Worm (Caenorhabditis elegans): ENCODE data around the gene str-90.

ce11 chrV:8130812-8131211 is 27.8 kb downstream of the str-90 start:
- TF ChIP-seq ztf-11 (tag; optimal IDR thresholded peaks at IDR 0.05) (no peak), skn-1 (tag; optimal IDR thresholded peaks at IDR 0.05) (no peak), spr-3 (GFP tag; optimal IDR thresholded peaks at IDR 0.05) (no peak), ceh-32 (tag; optimal IDR thresholded peaks at IDR 0.05; ENCODE audit: poor library complexity) (no peak), spr-1 (tag; optimal IDR thresholded peaks at IDR 0.05) (no peak), pqm-1 (tag; optimal IDR thresholded peaks at IDR 0.05) (no peak), mxl-2 (GFP tag; conservative IDR thresholded peaks at IDR 0.05) (no peak), nhr-10 (tag; optimal IDR thresholded peaks at IDR 0.05) (no peak), ama-1 (optimal IDR thresholded peaks at IDR 0.05) (no peak), tra-1 (GFP tag; IDR thresholded peaks at IDR 0.05) (no peak), lsy-2 (tag; optimal IDR thresholded peaks at IDR 0.05) (no peak), nhr-11 (tag; optimal IDR thresholded peaks at IDR 0.05) (no peak), lim-7 (GFP tag; IDR thresholded peaks at IDR 0.05) (no peak), tag-97 (GFP tag; IDR thresholded peaks at IDR 0.05) (no peak)

All from whole organism, L4 larva.